Fruit fly (Drosophila melanogaster): ENCODE results near the gene CG6696.

The CG6696 gene

DNA sequence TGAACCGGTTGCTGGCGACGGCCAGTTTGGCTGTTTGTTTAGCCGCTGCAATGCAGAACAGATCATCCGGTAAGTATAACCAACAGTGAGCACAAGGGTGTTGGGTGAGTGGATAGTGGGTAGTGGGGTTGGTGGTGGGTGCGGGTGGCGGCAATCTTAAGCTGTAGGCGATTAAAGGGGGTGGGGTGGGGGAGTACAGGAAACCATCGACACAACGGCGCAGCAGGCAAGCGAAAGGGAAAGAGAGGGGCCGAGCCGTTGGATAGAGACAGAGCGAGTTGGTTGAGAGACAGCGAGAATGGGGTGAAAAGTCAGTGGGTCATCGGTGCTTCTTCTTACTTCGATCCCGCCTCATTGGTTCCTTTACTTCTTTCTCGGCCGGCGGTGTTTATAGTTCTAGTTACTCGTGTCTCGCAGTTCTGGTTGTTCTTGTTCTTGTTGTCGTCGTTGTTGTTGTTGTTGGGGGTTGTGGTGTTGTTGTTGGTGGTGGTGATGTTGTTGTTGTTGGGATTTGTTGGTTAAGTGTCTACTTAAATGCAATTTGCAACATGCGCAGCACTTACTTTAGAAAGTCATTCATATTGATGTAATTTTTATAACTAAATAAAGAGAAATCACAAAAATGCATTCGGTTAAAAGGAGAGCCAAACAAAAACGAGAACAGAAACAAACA lies 25.5 kb downstream of the CG6696 start:
- TF ChIP-seq gl (tag; optimal IDR thresholded peaks at IDR 0.05): no peak
- TF ChIP-seq CG4496 (GFP tag; IDR thresholded peaks at IDR 0.05): no peak
- TF ChIP-seq CG14655 (GFP tag; optimal IDR thresholded peaks at IDR 0.05): no peak
- no peak for TF ChIP-seq Pif1B (GFP tag; optimal IDR thresholded peaks at IDR 0.05)
- TF ChIP-seq CG8301 (tag; optimal IDR thresholded peaks at IDR 0.05): no peak

DNA sequence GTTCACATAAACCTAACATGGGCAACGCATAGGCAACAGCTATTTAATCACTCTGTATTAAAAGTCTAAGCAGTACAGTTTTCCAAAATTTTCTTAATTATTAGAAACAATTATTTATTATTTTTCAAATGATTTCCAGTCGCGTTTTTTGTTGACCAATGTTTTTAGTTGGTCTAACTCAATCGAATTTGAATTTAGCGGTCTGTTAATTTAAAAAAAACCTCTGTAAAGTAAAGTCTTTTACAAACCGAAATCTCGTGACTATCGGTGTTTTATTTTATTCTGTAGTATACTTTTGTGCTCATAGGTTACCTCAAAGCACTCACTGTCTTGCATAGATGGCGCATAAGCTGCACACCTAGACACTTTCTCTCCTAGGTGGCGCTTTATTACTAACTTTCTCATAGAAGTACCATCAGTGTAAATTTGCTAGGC lies 26.8 kb downstream of the CG6696 start:
- TF ChIP-seq EcR (GFP tag; optimal IDR thresholded peaks at IDR 0.05): no peak
- TF ChIP-seq CG4496 (GFP tag; IDR thresholded peaks at IDR 0.05): peak; percentile 34; the same call in 1 of the 3 replicates

DNA sequence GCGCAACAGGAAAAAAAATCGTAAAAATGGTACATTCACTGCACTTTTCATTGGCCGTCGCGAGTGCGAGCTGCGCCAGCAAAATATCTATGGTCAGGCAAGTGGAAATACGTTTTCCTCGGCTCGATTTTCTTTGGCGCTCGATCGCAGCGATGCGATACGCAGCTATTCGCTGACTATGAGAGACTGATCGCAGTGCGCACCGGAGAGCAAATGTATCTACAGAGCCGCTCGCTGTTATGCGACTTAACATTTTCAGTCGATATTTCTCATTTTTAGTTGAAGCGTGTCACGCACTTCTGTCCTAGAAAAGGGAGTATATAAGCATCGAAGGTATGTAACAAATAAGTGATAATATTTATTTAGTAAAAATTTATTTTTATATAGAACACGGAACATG lies 27.2 kb downstream of the CG6696 start, which contains the start of gene wgn:
Gene wgn (minus strand): TSS at position 193 of the 400 bp plus-strand sequence.
- no peak for TF ChIP-seq gl (tag; optimal IDR thresholded peaks at IDR 0.05)
- TF ChIP-seq Pif1A (GFP tag; optimal IDR thresholded peaks at IDR 0.05): no peak
- TF ChIP-seq CG10348 (GFP tag; IDR thresholded peaks at IDR 0.05): no peak
- TF ChIP-seq CG9948 (tag; optimal IDR thresholded peaks at IDR 0.05): no peak
- TF ChIP-seq CG8159 (tag; optimal IDR thresholded peaks at IDR 0.05): no peak
- TF ChIP-seq CG34367 (tag; optimal IDR thresholded peaks at IDR 0.05): no peak
- TF ChIP-seq CG4496 (GFP tag; IDR thresholded peaks at IDR 0.05): 0 out of 3 replicates have a peak, but pooled peaks have one; percentile 54
- no peak for TF ChIP-seq EcR (GFP tag; optimal IDR thresholded peaks at IDR 0.05)
- TF ChIP-seq CG8301 (tag; optimal IDR thresholded peaks at IDR 0.05): no peak
- TF ChIP-seq D1 (tag; optimal IDR thresholded peaks at IDR 0.05): no peak
- TF ChIP-seq CG14655 (GFP tag; optimal IDR thresholded peaks at IDR 0.05): no peak
- TF ChIP-seq CG12605 (GFP tag; IDR thresholded peaks at IDR 0.05): peak; percentile 41; the same call in 1 of the 2 replicates
- TF ChIP-seq rn (GFP tag; IDR thresholded peaks at IDR 0.05): no peak
- no peak for TF ChIP-seq CG13204 (GFP tag; optimal IDR thresholded peaks at IDR 0.05)
- TF ChIP-seq CG15710 (tag; optimal IDR thresholded peaks at IDR 0.05): no peak
- peak; percentile 52; the same call in 1 of the 2 replicates for TF ChIP-seq Ets98B (GFP tag; IDR thresholded peaks at IDR 0.05)
- no peak for TF ChIP-seq fd96Ca (GFP tag; IDR thresholded peaks at IDR 0.05)
- TF ChIP-seq CG17806 (tag; optimal IDR thresholded peaks at IDR 0.05): no peak
- peak; percentile 61 for TF ChIP-seq CG32121 (GFP tag; IDR thresholded peaks at IDR 0.05)
- TF ChIP-seq Snoo (tag; optimal IDR thresholded peaks at IDR 0.05): no peak
- TF ChIP-seq Pif1B (GFP tag; optimal IDR thresholded peaks at IDR 0.05): no peak

DNA sequence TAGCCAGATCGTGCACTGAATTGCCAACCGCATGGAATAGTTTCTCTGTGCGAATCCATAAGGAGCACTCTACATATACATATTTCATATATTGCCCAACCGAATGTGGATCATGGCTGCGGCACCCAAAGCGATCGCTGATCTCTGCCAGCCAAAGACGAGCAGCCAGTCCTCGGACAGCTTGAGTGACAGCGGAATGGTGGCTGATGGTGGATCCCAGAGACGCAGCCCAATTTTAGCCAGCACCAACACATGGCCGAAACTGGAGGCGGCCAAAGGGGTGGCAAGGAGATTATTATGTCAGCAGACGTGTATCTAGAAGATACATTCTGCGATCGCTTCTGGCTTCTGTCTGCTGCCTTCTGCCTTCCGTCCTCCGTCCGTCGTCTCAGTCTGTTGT lies 31.0 kb downstream of the CG6696 start:
- no peak for TF ChIP-seq D1 (tag; optimal IDR thresholded peaks at IDR 0.05)
- no peak for TF ChIP-seq CG10348 (GFP tag; IDR thresholded peaks at IDR 0.05)
- no peak for TF ChIP-seq CG9948 (tag; optimal IDR thresholded peaks at IDR 0.05)
- TF ChIP-seq CG4496 (GFP tag; IDR thresholded peaks at IDR 0.05): no peak
- TF ChIP-seq rn (GFP tag; IDR thresholded peaks at IDR 0.05): no peak
- no peak for TF ChIP-seq CG14655 (GFP tag; optimal IDR thresholded peaks at IDR 0.05)
- TF ChIP-seq fd96Ca (GFP tag; IDR thresholded peaks at IDR 0.05): no peak
- TF ChIP-seq CG32121 (GFP tag; IDR thresholded peaks at IDR 0.05): no peak
- TF ChIP-seq CG12605 (GFP tag; IDR thresholded peaks at IDR 0.05): no peak
- TF ChIP-seq Snoo (tag; optimal IDR thresholded peaks at IDR 0.05): no peak
- no peak for TF ChIP-seq CG34367 (tag; optimal IDR thresholded peaks at IDR 0.05)
- TF ChIP-seq Pif1B (GFP tag; optimal IDR thresholded peaks at IDR 0.05): no peak
- no peak for TF ChIP-seq gl (tag; optimal IDR thresholded peaks at IDR 0.05)
- no peak for TF ChIP-seq CG15710 (tag; optimal IDR thresholded peaks at IDR 0.05)
- TF ChIP-seq CG13204 (GFP tag; optimal IDR thresholded peaks at IDR 0.05): no peak
- TF ChIP-seq CG8159 (tag; optimal IDR thresholded peaks at IDR 0.05): no peak
- no peak for TF ChIP-seq EcR (GFP tag; optimal IDR thresholded peaks at IDR 0.05)

DNA sequence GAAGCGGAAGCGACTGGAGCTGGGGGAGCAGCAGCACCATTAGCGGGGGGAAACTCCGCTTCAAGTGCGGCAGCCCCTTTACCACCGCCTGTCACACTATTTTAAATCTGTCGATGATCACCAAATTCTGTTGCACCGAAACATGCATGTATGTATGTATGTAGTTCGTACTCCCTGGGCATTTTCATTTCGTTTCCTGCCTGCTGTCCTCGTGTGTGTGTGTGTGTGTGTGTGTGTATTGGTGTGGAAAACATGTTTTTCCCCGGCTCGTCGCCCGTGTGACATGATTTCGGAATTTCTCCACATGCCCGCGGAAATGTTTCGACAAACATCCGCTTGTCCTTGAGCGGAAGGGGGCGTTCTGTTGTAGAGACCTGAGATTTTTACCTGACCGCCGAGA lies 35.0 kb downstream of the CG6696 start:
- TF ChIP-seq CG34367 (tag; optimal IDR thresholded peaks at IDR 0.05) (no peak), CG15710 (tag; optimal IDR thresholded peaks at IDR 0.05) (no peak), D1 (tag; optimal IDR thresholded peaks at IDR 0.05) (no peak), CG9948 (tag; optimal IDR thresholded peaks at IDR 0.05) (no peak), CG32121 (GFP tag; IDR thresholded peaks at IDR 0.05) (no peak), CG8301 (tag; optimal IDR thresholded peaks at IDR 0.05) (no peak), rn (GFP tag; IDR thresholded peaks at IDR 0.05) (no peak), CG13204 (GFP tag; optimal IDR thresholded peaks at IDR 0.05) (no peak), CG8159 (tag; optimal IDR thresholded peaks at IDR 0.05) (no peak), Snoo (tag; optimal IDR thresholded peaks at IDR 0.05) (no peak), CG12605 (GFP tag; IDR thresholded peaks at IDR 0.05) (no peak), Ets98B (GFP tag; IDR thresholded peaks at IDR 0.05) (no peak), CG14655 (GFP tag; optimal IDR thresholded peaks at IDR 0.05) (no peak)

DNA sequence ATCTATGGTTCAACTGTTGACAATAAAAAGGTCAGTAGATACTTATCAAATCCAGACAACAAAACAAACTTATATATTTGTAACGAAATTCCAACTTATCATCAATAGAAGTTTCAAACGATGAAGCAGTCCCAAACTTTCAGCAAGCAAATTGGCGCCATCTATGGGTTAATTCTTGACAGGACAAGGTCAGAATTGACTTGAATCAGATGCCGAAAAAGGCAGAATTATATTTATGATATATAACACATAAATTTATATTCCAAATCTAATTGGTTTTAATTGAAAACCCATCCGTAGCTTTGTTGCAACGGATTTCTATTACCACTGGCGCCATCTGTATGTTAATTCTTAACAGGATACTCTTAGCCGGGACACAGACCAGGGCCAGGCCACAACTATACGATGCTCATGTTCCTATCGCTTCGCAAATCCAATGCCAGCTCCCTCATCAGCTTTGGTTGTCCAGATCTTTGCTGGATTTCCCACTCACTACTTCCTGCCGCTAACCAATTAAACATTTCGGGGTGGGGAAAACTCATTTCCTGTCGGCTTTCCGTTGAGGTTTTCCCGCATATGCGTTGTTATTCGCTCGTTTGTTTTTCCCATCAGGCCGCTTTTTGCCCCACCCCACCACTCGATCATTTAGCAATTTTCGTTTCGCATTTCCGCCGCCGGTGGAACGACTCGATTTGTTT lies 40.2 kb downstream of the CG6696 start:
- no peak for TF ChIP-seq rn (GFP tag; IDR thresholded peaks at IDR 0.05)
- no peak for TF ChIP-seq CG9948 (tag; optimal IDR thresholded peaks at IDR 0.05)
- no peak for TF ChIP-seq CG34367 (tag; optimal IDR thresholded peaks at IDR 0.05)
- no peak for TF ChIP-seq Ets98B (GFP tag; IDR thresholded peaks at IDR 0.05)
- no peak for TF ChIP-seq fd96Ca (GFP tag; IDR thresholded peaks at IDR 0.05)
- TF ChIP-seq CG4496 (GFP tag; IDR thresholded peaks at IDR 0.05): 0 out of 3 replicates have a peak, but pooled peaks have one; percentile 14
- TF ChIP-seq CG13204 (GFP tag; optimal IDR thresholded peaks at IDR 0.05): no peak
- TF ChIP-seq Pif1A (GFP tag; optimal IDR thresholded peaks at IDR 0.05): no peak

Measured in whole organism, pupa.